Fruit fly (Drosophila melanogaster): ENCODE data around the gene Alp1.

Alp1 gene

dm6 chr3L:21476429-21477006 is 31.9 kb upstream of the Alp1 start, which contains the start of gene croc (continued):
- no peak for TF ChIP-seq Taf1 (GFP tag; IDR thresholded peaks at IDR 0.05)
- no peak for TF ChIP-seq Dad (GFP tag; optimal IDR thresholded peaks at IDR 0.05)
- TF ChIP-seq amos (GFP tag; IDR thresholded peaks at IDR 0.05; ENCODE audit: partially characterized antibody), result 0 out of 2 replicates have a peak, but pooled peaks have one; percentile 7
- no peak for TF ChIP-seq ro (GFP tag; IDR thresholded peaks at IDR 0.05)
- peak; percentile 59; the same call in 1 of the 3 replicates for TF ChIP-seq ci (GFP tag; IDR thresholded peaks at IDR 0.05)
- no peak for TF ChIP-seq CG2199 (GFP tag; IDR thresholded peaks at IDR 0.05)
- no peak for TF ChIP-seq HmgZ (tag; optimal IDR thresholded peaks at IDR 0.05)
- TF ChIP-seq yki (optimal IDR thresholded peaks at IDR 0.05), result peak; percentile 99
- TF ChIP-seq CG8478 (optimal IDR thresholded peaks at IDR 0.05), result peak; percentile 99
- TF ChIP-seq da (GFP tag; optimal IDR thresholded peaks at IDR 0.05), result peak; percentile 63
- no peak for TF ChIP-seq CG6272 (GFP tag; IDR thresholded peaks at IDR 0.05)
- TF ChIP-seq dm (GFP tag; optimal IDR thresholded peaks at IDR 0.05), result no peak
- peak; percentile 37 for TF ChIP-seq CG3163 (GFP tag; optimal IDR thresholded peaks at IDR 0.05)
- no peak for TF ChIP-seq CG9609 (GFP tag; optimal IDR thresholded peaks at IDR 0.05)
- no peak for TF ChIP-seq CG10462 (GFP tag; optimal IDR thresholded peaks at IDR 0.05)
- TF ChIP-seq Fer3 (tag; optimal IDR thresholded peaks at IDR 0.05), result no peak
- no peak for TF ChIP-seq Stat92E (GFP tag; optimal IDR thresholded peaks at IDR 0.05)
- no peak for TF ChIP-seq hbn (GFP tag; IDR thresholded peaks at IDR 0.05; ENCODE audit: partially characterized antibody)
- TF ChIP-seq CG10979 (tag; optimal IDR thresholded peaks at IDR 0.05), result no peak
- no peak for TF ChIP-seq CG8281 (tag; optimal IDR thresholded peaks at IDR 0.05)
- TF ChIP-seq Atf-2 (GFP tag; optimal IDR thresholded peaks at IDR 0.05), result no peak
- TF ChIP-seq CG2116 (GFP tag; optimal IDR thresholded peaks at IDR 0.05), result no peak
- TF ChIP-seq seq (GFP tag; IDR thresholded peaks at IDR 0.05), result peak; percentile 68; the same call in 1 of the 2 replicates
- peak; percentile 99 for TF ChIP-seq Nf-YB (GFP tag; optimal IDR thresholded peaks at IDR 0.05)
- no peak for TF ChIP-seq Dbx (GFP tag; IDR thresholded peaks at IDR 0.05)
- TF ChIP-seq Jarid2 (GFP tag; optimal IDR thresholded peaks at IDR 0.05), result peak; percentile 67
- TF ChIP-seq CG6654 (GFP tag; optimal IDR thresholded peaks at IDR 0.05), result no peak
- TF ChIP-seq unpg (GFP tag; optimal IDR thresholded peaks at IDR 0.05), result no peak
- TF ChIP-seq CG10209 (GFP tag; optimal IDR thresholded peaks at IDR 0.05), result no peak
- TF ChIP-seq zen2 (GFP tag; IDR thresholded peaks at IDR 0.05; ENCODE audit: partially characterized antibody), result peak; percentile 55; the same call in 1 of the 3 replicates
- TF ChIP-seq sima (GFP tag; optimal IDR thresholded peaks at IDR 0.05), result no peak
- TF ChIP-seq Hr39 (optimal IDR thresholded peaks at IDR 0.05), result peak; percentile 29
- TF ChIP-seq CG8944 (GFP tag; optimal IDR thresholded peaks at IDR 0.05), result no peak
- TF ChIP-seq prd (optimal IDR thresholded peaks at IDR 0.05), result no peak
- TF ChIP-seq prd (GFP tag; IDR thresholded peaks at IDR 0.05), result no peak
- no peak for TF ChIP-seq grau (tag; optimal IDR thresholded peaks at IDR 0.05)
- no peak for TF ChIP-seq tup (GFP tag; optimal IDR thresholded peaks at IDR 0.05)
- no peak for TF ChIP-seq gsb (GFP tag; IDR thresholded peaks at IDR 0.05)
- TF ChIP-seq Asciz (GFP tag; optimal IDR thresholded peaks at IDR 0.05), result no peak
- TF ChIP-seq sisA (GFP tag; IDR thresholded peaks at IDR 0.05), result no peak
- TF ChIP-seq CG17328 (GFP tag; IDR thresholded peaks at IDR 0.05), result peak; percentile 98
- 0 out of 2 replicates have a peak, but pooled peaks have one; percentile 27 for TF ChIP-seq CG32767 (GFP tag; IDR thresholded peaks at IDR 0.05)
- TF ChIP-seq Atf3 (GFP tag; optimal IDR thresholded peaks at IDR 0.05), result no peak
- TF ChIP-seq cg (GFP tag; optimal IDR thresholded peaks at IDR 0.05), result peak; percentile 98
- peak; percentile 17 for TF ChIP-seq oc (tag; optimal IDR thresholded peaks at IDR 0.05)
- no peak for TF ChIP-seq CG16863 (GFP tag; optimal IDR thresholded peaks at IDR 0.05)
- no peak for TF ChIP-seq CG4854 (GFP tag; optimal IDR thresholded peaks at IDR 0.05)
- no peak for TF ChIP-seq CG9876 (GFP tag; optimal IDR thresholded peaks at IDR 0.05)
- no peak for TF ChIP-seq Mrtf (GFP tag; IDR thresholded peaks at IDR 0.05)
- TF ChIP-seq CG17385 (GFP tag; optimal IDR thresholded peaks at IDR 0.05), result peak; percentile 5
- 0 out of 4 replicates have a peak, but pooled peaks have one; percentile 50 for TF ChIP-seq chinmo (GFP tag; IDR thresholded peaks at IDR 0.05; ENCODE audit: partially characterized antibody)

Measured in whole organism, embryonic.